Worm (Caenorhabditis elegans) whole organism, midembryonic: Measurements from ENCODE around the gene T19D2.3.

Experiments used
- flt-1 ChIP-seq: fragments of 200-800 bp; sonication (Bioruptor generic); IDR thresholded peaks from 2 replicates; pipeline ENCODE4 v1.3.6; 2022; ENCODE audit warnings: missing genetic modification characterization, missing compliant biosample characterization
- klf-2 ChIP-seq: fragments of 200-800 bp; sonication (Bioruptor generic); conservative IDR thresholded peaks from 2 replicates; pipeline ENCODE4 v1.3.6; 2022; ENCODE audit warnings: missing genetic modification reagents, missing genetic modification characterization, missing compliant biosample characterization
- med-1 ChIP-seq: sonication (generic microtip); optimal IDR thresholded peaks from 2 replicates; lab custom pipeline; 2017; ENCODE audit warnings: missing genetic modification characterization, mild to moderate bottlenecking, missing compliant biosample characterization, antibody characterized with exemption, missing genetic modification reagents; ENCODE audit not compliant: insufficient read depth
- ref-1 ChIP-seq: fragments of 200-800 bp; sonication (Bioruptor generic); conservative IDR thresholded peaks from 2 replicates; pipeline ENCODE4 v1.3.6; 2022; ENCODE audit warnings: missing genetic modification reagents, missing genetic modification characterization, missing compliant biosample characterization

ce11 chrX:3969353-3969752, 30.3 kb downstream of the T19D2.3 start:
- peak; percentile 73 for TF ChIP-seq ref-1 (GFP tag; lab: Robert Waterston, UW)
- no peak; the same call in 1 of the 2 replicates for TF ChIP-seq klf-2 (GFP tag; lab: Robert Waterston, UW)
- TF ChIP-seq flt-1 (GFP tag; lab: Robert Waterston, UW): peak; percentile 92
- TF ChIP-seq med-1 (GFP tag; lab: Kevin White, UChicago): peak; percentile 52
